Fruit fly (Drosophila melanogaster) whole organism, embryonic: Measurements from ENCODE around the gene Cyp4d14.
A peak's percentile ranks its signal among the peaks of the same experiment; 100 is the strongest.

Experiments
- Antp ChIP-seq: fragments of 200-800 bp; sonication (Bioruptor generic); optimal IDR thresholded peaks from 3 replicates; lab custom pipeline; 2016; ENCODE audit warnings: missing biosample characterization, missing genetic modification characterization
- BEAF-32 ChIP-seq: fragments of 200-800 bp; sonication (Bioruptor generic); optimal IDR thresholded peaks from 3 replicates; lab custom pipeline; 2017; ENCODE audit warnings: missing biosample characterization, missing genetic modification characterization, mild to moderate bottlenecking, moderate library complexity, missing genetic modification reagents
- Bteb2 ChIP-seq: fragments of 200-800 bp; sonication (Bioruptor generic); optimal IDR thresholded peaks from 2 replicates; lab custom pipeline; 2016; ENCODE audit warnings: missing biosample characterization, missing genetic modification characterization
- CG10209 ChIP-seq: fragments of 200-800 bp; sonication (Bioruptor generic); optimal IDR thresholded peaks from 3 replicates; lab custom pipeline; 2017; ENCODE audit warnings: missing biosample characterization, mild to moderate bottlenecking, missing genetic modification characterization, missing genetic modification reagents
- CG1024 ChIP-seq: fragments of 200-800 bp; sonication (Bioruptor generic); IDR thresholded peaks from 2 replicates; pipeline ENCODE4 v1.3.6; 2022; ENCODE audit warnings: missing biosample characterization, missing genetic modification characterization
- CG10366 ChIP-seq: fragments of 200-800 bp; sonication (Bioruptor generic); IDR thresholded peaks from 2 replicates; pipeline ENCODE4 v1.3.6; 2022; ENCODE audit warnings: missing biosample characterization, missing genetic modification characterization
- CG10654 ChIP-seq: fragments of 200-800 bp; sonication (Bioruptor generic); optimal IDR thresholded peaks from 2 replicates; lab custom pipeline; 2016; ENCODE audit warnings: missing biosample characterization, missing genetic modification characterization
- CG10979 ChIP-seq: fragments of 200-800 bp; sonication (Bioruptor generic); optimal IDR thresholded peaks from 2 replicates; lab custom pipeline; 2018; ENCODE audit warnings: missing biosample characterization, mild to moderate bottlenecking, missing genetic modification characterization, moderate library complexity
- CG11085 ChIP-seq: fragments of 200-800 bp; sonication (Bioruptor generic); IDR thresholded peaks from 2 replicates; pipeline ENCODE4 v1.3.6; 2022; ENCODE audit warnings: missing biosample characterization, missing genetic modification characterization
- CG11696 ChIP-seq: fragments of 200-800 bp; sonication (Bioruptor generic); IDR thresholded peaks from 2 replicates; pipeline ENCODE4 v1.3.6; 2022; ENCODE audit warnings: missing biosample characterization, missing genetic modification characterization
- CG13894 ChIP-seq: fragments of 200-800 bp; sonication (Bioruptor generic); optimal IDR thresholded peaks from 3 replicates; lab custom pipeline; 2018; ENCODE audit warnings: missing biosample characterization, mild to moderate bottlenecking, missing genetic modification characterization, moderate library complexity
- CG14710 ChIP-seq: fragments of 200-800 bp; sonication (Bioruptor generic); optimal IDR thresholded peaks from 3 replicates; lab custom pipeline; 2019; ENCODE audit warnings: missing biosample characterization, mild to moderate bottlenecking, missing genetic modification characterization, moderate library complexity
- CG15073 ChIP-seq: fragments of 200-800 bp; sonication (Bioruptor generic); optimal IDR thresholded peaks from 2 replicates; lab custom pipeline; 2016; ENCODE audit warnings: missing biosample characterization, missing genetic modification characterization
- CG15269 ChIP-seq: fragments of 200-800 bp; sonication (Bioruptor generic); optimal IDR thresholded peaks from 2 replicates; lab custom pipeline; 2018; ENCODE audit warnings: missing biosample characterization, mild to moderate bottlenecking, missing genetic modification characterization, moderate library complexity
- CG17186 ChIP-seq: fragments of 200-800 bp; sonication (Bioruptor generic); optimal IDR thresholded peaks from 3 replicates; lab custom pipeline; 2017; ENCODE audit warnings: missing biosample characterization, missing genetic modification reagents, missing genetic modification characterization
- CG17361 ChIP-seq: fragments of 200-800 bp; sonication (Bioruptor generic); IDR thresholded peaks from 3 replicates; pipeline ENCODE4 v1.3.6; 2022; ENCODE audit warnings: missing biosample characterization, missing genetic modification characterization
- CG1832 ChIP-seq: fragments of 200-800 bp; sonication (Bioruptor generic); optimal IDR thresholded peaks from 2 replicates; lab custom pipeline; 2017; ENCODE audit warnings: missing biosample characterization, mild to moderate bottlenecking, missing genetic modification characterization, inconsistent platforms
- CG2116 ChIP-seq: fragments of 200-800 bp; sonication (Bioruptor generic); optimal IDR thresholded peaks from 3 replicates; lab custom pipeline; 2018; ENCODE audit warnings: missing biosample characterization, mild to moderate bottlenecking, missing genetic modification characterization
- CG30431 ChIP-seq: fragments of 200-800 bp; sonication (Bioruptor generic); optimal IDR thresholded peaks from 2 replicates; lab custom pipeline; 2017; ENCODE audit warnings: missing biosample characterization, missing genetic modification characterization
- CG32772 ChIP-seq: fragments of 200-800 bp; sonication (Bioruptor generic); IDR thresholded peaks from 2 replicates; pipeline ENCODE4 v1.3.6; 2022; ENCODE audit warnings: missing biosample characterization, missing genetic modification characterization
- CG33213 ChIP-seq: fragments of 200-800 bp; sonication (Bioruptor generic); optimal IDR thresholded peaks from 3 replicates; lab custom pipeline; 2016; ENCODE audit warnings: missing biosample characterization, missing genetic modification characterization
- CG3407 ChIP-seq: fragments of 200-800 bp; sonication (Bioruptor generic); optimal IDR thresholded peaks from 2 replicates; lab custom pipeline; 2018; ENCODE audit warnings: missing biosample characterization, mild to moderate bottlenecking, missing genetic modification characterization
- CG4730 ChIP-seq: fragments of 200-800 bp; sonication (Bioruptor generic); IDR thresholded peaks from 2 replicates; pipeline ENCODE4 v1.3.6; 2022; ENCODE audit warnings: missing biosample characterization, missing genetic modification characterization
- CG5245 ChIP-seq: fragments of 200-800 bp; sonication (Bioruptor generic); optimal IDR thresholded peaks from 3 replicates; lab custom pipeline; 2016; ENCODE audit warnings: missing biosample characterization, missing genetic modification characterization
- CG7556 ChIP-seq: fragments of 200-800 bp; sonication (Bioruptor generic); optimal IDR thresholded peaks from 2 replicates; lab custom pipeline; 2017; ENCODE audit warnings: missing biosample characterization, mild to moderate bottlenecking, missing genetic modification characterization
- CG8765 ChIP-seq: fragments of 200-800 bp; sonication (Bioruptor generic); IDR thresholded peaks from 2 replicates; pipeline ENCODE4 v1.3.6; 2022; ENCODE audit warnings: missing biosample characterization, missing genetic modification characterization
- CG8924 ChIP-seq: fragments of 200-800 bp; optimal IDR thresholded peaks from 3 replicates; lab custom pipeline; 2019; ENCODE audit warnings: missing biosample characterization, mild to moderate bottlenecking, missing genetic modification characterization, moderate library complexity
- CG9727 ChIP-seq: fragments of 200-800 bp; sonication (Bioruptor generic); optimal IDR thresholded peaks from 3 replicates; lab custom pipeline; 2017; ENCODE audit warnings: missing biosample characterization, mild to moderate bottlenecking, missing genetic modification characterization
- CTCF ChIP-seq: fragments of 200-800 bp; sonication (Bioruptor generic); optimal IDR thresholded peaks from 2 replicates; lab custom pipeline; 2017; ENCODE audit warnings: missing biosample characterization, mild to moderate bottlenecking, missing genetic modification characterization, moderate library complexity
- Dad ChIP-seq: fragments of 200-800 bp; sonication (Bioruptor generic); optimal IDR thresholded peaks from 3 replicates; lab custom pipeline; 2016; ENCODE audit warnings: missing biosample characterization, missing genetic modification characterization
- Doc3 ChIP-seq: fragments of 200-800 bp; sonication (Bioruptor generic); IDR thresholded peaks from 3 replicates; pipeline ENCODE4 v1.3.6; 2022; ENCODE audit warnings: missing biosample characterization, missing genetic modification characterization; ENCODE audit not compliant: partially characterized antibody
- HLH4C ChIP-seq: fragments of 200-800 bp; sonication (Bioruptor generic); IDR thresholded peaks from 3 replicates; pipeline ENCODE4 v1.3.6; 2022; ENCODE audit warnings: missing biosample characterization, missing genetic modification characterization; ENCODE audit not compliant: partially characterized antibody
- MESR4 ChIP-seq: fragments of 200-800 bp; sonication (Bioruptor generic); optimal IDR thresholded peaks from 2 replicates; lab custom pipeline; 2018; ENCODE audit warnings: missing biosample characterization, mild to moderate bottlenecking, missing genetic modification characterization, moderate library complexity
- Med ChIP-seq: fragments of 200-800 bp; sonication (Bioruptor generic); peaks from one replicate; lab custom pipeline; 2016; ENCODE audit warnings: missing biosample characterization, missing genetic modification characterization, mild to moderate bottlenecking, inconsistent platforms, moderate library complexity
- NFAT ChIP-seq: fragments of 200-800 bp; sonication (Bioruptor generic); IDR thresholded peaks from 2 replicates; pipeline ENCODE4 v1.3.6; 2022; ENCODE audit warnings: missing biosample characterization, missing genetic modification characterization
- Sox100B ChIP-seq: fragments of 200-800 bp; sonication (Bioruptor generic); optimal IDR thresholded peaks from 3 replicates; lab custom pipeline; 2018; ENCODE audit warnings: missing biosample characterization, mild to moderate bottlenecking, missing genetic modification characterization
- Sry-δ ChIP-seq: fragments of 200-800 bp; sonication (Bioruptor generic); optimal IDR thresholded peaks from 2 replicates; lab custom pipeline; 2016; ENCODE audit warnings: missing biosample characterization, missing genetic modification characterization
- aop ChIP-seq: fragments of 200-800 bp; sonication (Bioruptor generic); IDR thresholded peaks from 2 replicates; pipeline ENCODE4 v1.3.6; 2022; ENCODE audit warnings: missing biosample characterization, missing genetic modification characterization
- bbx ChIP-seq: fragments of 200-800 bp; sonication (Bioruptor generic); IDR thresholded peaks from 2 replicates; pipeline ENCODE4 v1.3.6; 2022; ENCODE audit warnings: missing biosample characterization, missing genetic modification characterization; ENCODE audit not compliant: partially characterized antibody
- crc ChIP-seq: fragments of 200-800 bp; sonication (Bioruptor generic); optimal IDR thresholded peaks from 2 replicates; lab custom pipeline; 2016; ENCODE audit warnings: missing biosample characterization, missing genetic modification characterization
- crol ChIP-seq: fragments of 200-800 bp; sonication (Bioruptor generic); IDR thresholded peaks from 2 replicates; pipeline ENCODE4 v1.3.6; 2022; ENCODE audit warnings: missing biosample characterization, missing genetic modification characterization
- dimm ChIP-seq: fragments of 200-800 bp; sonication (Bioruptor generic); IDR thresholded peaks from 2 replicates; pipeline ENCODE4 v1.3.6; 2022; ENCODE audit warnings: missing biosample characterization, missing genetic modification characterization
- disco-r ChIP-seq: fragments of 200-800 bp; sonication (Bioruptor generic); optimal IDR thresholded peaks from 2 replicates; lab custom pipeline; 2016; ENCODE audit warnings: missing biosample characterization, missing genetic modification characterization
- dmrt99B ChIP-seq: fragments of 200-800 bp; sonication (Bioruptor generic); optimal IDR thresholded peaks from 2 replicates; lab custom pipeline; 2018; ENCODE audit warnings: missing biosample characterization, mild to moderate bottlenecking, missing genetic modification characterization, moderate library complexity
- her ChIP-seq: fragments of 200-800 bp; sonication (Bioruptor generic); optimal IDR thresholded peaks from 2 replicates; lab custom pipeline; 2016; ENCODE audit warnings: missing biosample characterization, missing genetic modification characterization
- lab ChIP-seq: fragments of 200-800 bp; sonication (Bioruptor generic); optimal IDR thresholded peaks from 3 replicates; lab custom pipeline; 2017; ENCODE audit warnings: missing biosample characterization, missing genetic modification characterization, mild to moderate bottlenecking, moderate library complexity, missing genetic modification reagents
- peb ChIP-seq: fragments of 200-800 bp; sonication (Bioruptor generic); IDR thresholded peaks from 2 replicates; pipeline ENCODE4 v1.3.6; 2022; ENCODE audit warnings: missing biosample characterization, missing genetic modification characterization
- pita ChIP-seq: fragments of 200-800 bp; sonication (Bioruptor generic); optimal IDR thresholded peaks from 2 replicates; lab custom pipeline; 2017; ENCODE audit warnings: missing biosample characterization, mild to moderate bottlenecking, missing genetic modification characterization
- pzg ChIP-seq: fragments of 200-800 bp; sonication (Bioruptor generic); optimal IDR thresholded peaks from 3 replicates; lab custom pipeline; 2018; ENCODE audit warnings: missing biosample characterization, mild to moderate bottlenecking, missing genetic modification characterization, moderate library complexity
- slou ChIP-seq: fragments of 200-800 bp; sonication (Bioruptor generic); optimal IDR thresholded peaks from 3 replicates; lab custom pipeline; 2016; ENCODE audit warnings: missing biosample characterization, missing genetic modification characterization
- tap ChIP-seq: fragments of 200-800 bp; optimal IDR thresholded peaks from 3 replicates; lab custom pipeline; 2019; ENCODE audit warnings: missing biosample characterization, mild to moderate bottlenecking, missing genetic modification characterization, moderate library complexity
- tx ChIP-seq: fragments of 200-800 bp; sonication (Bioruptor generic); optimal IDR thresholded peaks from 2 replicates; lab custom pipeline; 2016; ENCODE audit warnings: missing biosample characterization, missing genetic modification characterization

Cyp4d14 gene

DNA sequence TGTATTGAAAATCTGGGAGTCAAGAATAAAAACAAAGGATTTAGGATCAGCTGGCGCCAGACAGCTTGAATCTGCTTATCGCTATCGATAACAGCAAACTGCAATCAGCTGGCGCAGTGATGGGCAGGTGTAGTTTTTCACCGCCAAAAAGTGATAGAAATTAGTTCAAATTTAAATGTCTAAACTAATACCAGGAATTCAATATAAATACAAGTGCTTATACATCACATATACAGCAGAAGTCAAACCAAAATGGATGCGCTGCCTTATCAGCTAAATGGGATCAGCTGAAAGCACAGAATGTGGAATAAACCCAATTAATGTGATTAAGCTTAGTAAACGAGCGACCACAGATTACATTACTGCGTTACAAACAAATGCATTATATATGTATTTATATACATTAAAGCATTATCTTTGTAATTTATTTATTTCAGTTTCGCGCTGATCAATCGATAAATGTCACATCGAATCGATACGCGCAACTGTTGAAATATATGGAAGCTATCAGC lies 5.7 kb upstream of the Cyp4d14 start, which contains the start of gene pn (continued):
- TF ChIP-seq CG11085 (GFP tag; lab: Robert Waterston, UW) (no peak), CG14710 (tag; lab: Kevin White, UChicago) (peak; percentile 19), Antp (GFP tag; lab: Kevin White, UChicago) (no peak), CG33213 (GFP tag; lab: Kevin White, UChicago) (no peak), aop (no peak), HLH4C (peak; percentile 60; the same call in 2 of the 3 replicates), tap (tag; lab: Kevin White, UChicago) (no peak), Doc3 (0 out of 3 replicates have a peak, but pooled peaks have one; percentile 19), CG11696 (no peak), CG3407 (no peak), CG10366 (GFP tag; lab: Robert Waterston, UW) (no peak), CG2116 (GFP tag; lab: Kevin White, UChicago) (peak; percentile 56), CG10209 (GFP tag; lab: Kevin White, UChicago) (no peak), CTCF (GFP tag; lab: Kevin White, UChicago) (no peak), Dad (GFP tag; lab: Kevin White, UChicago) (no peak), BEAF-32 (GFP tag; lab: Kevin White, UChicago) (peak; percentile 55), dmrt99B (tag; lab: Kevin White, UChicago) (no peak), CG7556 (GFP tag; lab: Kevin White, UChicago) (no peak), bbx (GFP tag; lab: Robert Waterston, UW) (peak; percentile 38; the same call in 1 of the 2 replicates), dimm (no peak), CG17361 (GFP tag; lab: Robert Waterston, UW) (no peak), Sry-δ (peak; percentile 57), crol (GFP tag; lab: Robert Waterston, UW) (no peak), CG5245 (GFP tag; lab: Kevin White, UChicago) (no peak), CG17186 (GFP tag; lab: Kevin White, UChicago) (peak; percentile 37), CG15073 (GFP tag; lab: Kevin White, UChicago) (no peak), CG9727 (GFP tag; lab: Kevin White, UChicago) (no peak), CG8924 (tag; lab: Kevin White, UChicago) (no peak), CG10654 (GFP tag; lab: Kevin White, UChicago) (no peak), CG10979 (tag; lab: Kevin White, UChicago) (no peak), lab (GFP tag; lab: Kevin White, UChicago) (no peak), CG15269 (tag; lab: Kevin White, UChicago) (no peak), pita (GFP tag; lab: Kevin White, UChicago) (no peak), disco-r (GFP tag; lab: Kevin White, UChicago) (no peak), CG1024 (GFP tag; lab: Robert Waterston, UW) (no peak), tx (no peak), her (GFP tag; lab: Kevin White, UChicago) (no peak), CG13894 (tag; lab: Kevin White, UChicago) (no peak), CG32772 (no peak), NFAT (GFP tag; lab: Robert Waterston, UW) (no peak), Bteb2 (GFP tag; lab: Kevin White, UChicago) (no peak), CG30431 (GFP tag; lab: Kevin White, UChicago) (no peak), CG8765 (GFP tag; lab: Robert Waterston, UW) (no peak), slou (no peak), Med (GFP tag; lab: Kevin White, UChicago) (no peak), CG1832 (GFP tag; lab: Kevin White, UChicago) (no peak), pzg (GFP tag; lab: Kevin White, UChicago) (peak; percentile 25), MESR4 (GFP tag; lab: Kevin White, UChicago) (no peak), Sox100B (GFP tag; lab: Kevin White, UChicago) (no peak), CG4730 (GFP tag; lab: Robert Waterston, UW) (no peak), crc (no peak), peb (GFP tag; lab: Robert Waterston, UW) (no peak)
